Fruit fly (Drosophila melanogaster) whole organism, embryonic: Measurements from ENCODE around the gene CG31178.
A peak's percentile ranks its signal among the peaks of the same experiment; 100 is the strongest.

Experiments
- ATbp ChIP-seq: fragments of 200-800 bp; sonication (Bioruptor generic); optimal IDR thresholded peaks from 2 replicates; lab custom pipeline; 2017; ENCODE audit warnings: missing biosample characterization, mild to moderate bottlenecking, missing genetic modification characterization, missing genetic modification reagents
- Asciz ChIP-seq: fragments of 200-800 bp; sonication (Bioruptor generic); optimal IDR thresholded peaks from 2 replicates; lab custom pipeline; 2017; ENCODE audit warnings: missing biosample characterization, mild to moderate bottlenecking, missing genetic modification characterization, missing genetic modification reagents
- Atf6 ChIP-seq: fragments of 200-800 bp; sonication (Bioruptor generic); IDR thresholded peaks from 2 replicates; pipeline ENCODE4 v1.3.6; 2022; ENCODE audit warnings: missing biosample characterization, missing genetic modification characterization
- B-H1 ChIP-seq: fragments of 200-800 bp; sonication (Bioruptor generic); IDR thresholded peaks from 3 replicates; pipeline ENCODE4 v1.3.6; 2022; ENCODE audit warnings: missing biosample characterization, missing genetic modification characterization
- C15 ChIP-seq: fragments of 200-800 bp; sonication (Bioruptor generic); IDR thresholded peaks from 3 replicates; pipeline ENCODE4 v1.3.6; 2022; ENCODE audit warnings: missing biosample characterization, missing genetic modification characterization
- CG10267 ChIP-seq: fragments of 200-800 bp; sonication (Bioruptor generic); optimal IDR thresholded peaks from 2 replicates; lab custom pipeline; 2018; ENCODE audit warnings: missing biosample characterization, mild to moderate bottlenecking, missing genetic modification characterization, moderate library complexity
- CG11695 ChIP-seq: fragments of 200-800 bp; sonication (Bioruptor generic); IDR thresholded peaks from 3 replicates; pipeline ENCODE4 v1.3.6; 2022; ENCODE audit warnings: missing biosample characterization, missing genetic modification characterization
- CG12659 ChIP-seq: fragments of 200-800 bp; sonication (Bioruptor generic); optimal IDR thresholded peaks from 3 replicates; lab custom pipeline; 2017; ENCODE audit warnings: mild to moderate bottlenecking, missing biosample characterization, missing genetic modification reagents, missing genetic modification characterization
- CG13894 ChIP-seq: fragments of 200-800 bp; sonication (Bioruptor generic); optimal IDR thresholded peaks from 3 replicates; lab custom pipeline; 2018; ENCODE audit warnings: missing biosample characterization, mild to moderate bottlenecking, missing genetic modification characterization, moderate library complexity
- CG15601 ChIP-seq: fragments of 200-800 bp; sonication (Bioruptor generic); optimal IDR thresholded peaks from 3 replicates; lab custom pipeline; 2019; ENCODE audit warnings: missing biosample characterization, mild to moderate bottlenecking, missing genetic modification characterization, moderate library complexity
- CG18764 ChIP-seq: fragments of 200-800 bp; sonication (Bioruptor generic); optimal IDR thresholded peaks from 3 replicates; lab custom pipeline; 2016; ENCODE audit warnings: missing biosample characterization, missing genetic modification characterization
- CG2120 ChIP-seq: fragments of 200-800 bp; sonication (Bioruptor generic); optimal IDR thresholded peaks from 3 replicates; lab custom pipeline; 2016; ENCODE audit warnings: missing biosample characterization, missing genetic modification characterization
- CG2678 ChIP-seq: fragments of 200-800 bp; sonication (Bioruptor generic); optimal IDR thresholded peaks from 3 replicates; lab custom pipeline; 2019; ENCODE audit warnings: missing biosample characterization, mild to moderate bottlenecking, missing genetic modification characterization, moderate library complexity
- CG32532 ChIP-seq: fragments of 200-800 bp; sonication (Bioruptor generic); IDR thresholded peaks from 2 replicates; pipeline ENCODE4 v1.3.6; 2022; ENCODE audit warnings: missing biosample characterization, missing genetic modification characterization
- CG33213 ChIP-seq: fragments of 200-800 bp; sonication (Bioruptor generic); optimal IDR thresholded peaks from 3 replicates; lab custom pipeline; 2016; ENCODE audit warnings: missing biosample characterization, missing genetic modification characterization
- CG4328 ChIP-seq: fragments of 200-800 bp; sonication (Bioruptor generic); optimal IDR thresholded peaks from 3 replicates; lab custom pipeline; 2017; ENCODE audit warnings: missing biosample characterization, missing genetic modification reagents, missing genetic modification characterization
- CG5180 ChIP-seq: fragments of 200-800 bp; sonication (Bioruptor generic); optimal IDR thresholded peaks from 3 replicates; lab custom pipeline; 2017; ENCODE audit warnings: missing biosample characterization, missing genetic modification characterization, mild to moderate bottlenecking, moderate library complexity, missing genetic modification reagents
- CG6683 ChIP-seq: fragments of 200-800 bp; sonication (Bioruptor generic); optimal IDR thresholded peaks from 2 replicates; lab custom pipeline; 2017; ENCODE audit warnings: missing biosample characterization, mild to moderate bottlenecking, missing genetic modification characterization, missing genetic modification reagents
- CG8290 ChIP-seq, 3 experiments: fragments of 200-800 bp; sonication (Bioruptor generic); optimal IDR thresholded peaks; 2 replicates each; lab custom pipeline; 2016 to 2019; ENCODE audit warnings: missing biosample characterization in 3 of 3, missing genetic modification characterization in 3 of 3, mild to moderate bottlenecking in 2 of 3, moderate library complexity in 1 of 3
- CG8388 ChIP-seq: fragments of 200-800 bp; sonication (Bioruptor generic); optimal IDR thresholded peaks from 2 replicates; lab custom pipeline; 2019; ENCODE audit warnings: missing biosample characterization, mild to moderate bottlenecking, missing genetic modification characterization, moderate library complexity
- CG9817 ChIP-seq: fragments of 200-800 bp; sonication (Bioruptor generic); optimal IDR thresholded peaks from 2 replicates; lab custom pipeline; 2018; ENCODE audit warnings: missing biosample characterization, mild to moderate bottlenecking, missing genetic modification characterization, moderate library complexity
- CkIIα-i1 ChIP-seq: fragments of 200-800 bp; sonication (Bioruptor generic); IDR thresholded peaks from 2 replicates; pipeline ENCODE4 v1.3.6; 2022; ENCODE audit warnings: missing biosample characterization, missing genetic modification characterization
- D19A ChIP-seq: fragments of 200-800 bp; optimal IDR thresholded peaks from 3 replicates; lab custom pipeline; 2019; ENCODE audit warnings: missing biosample characterization, mild to moderate bottlenecking, missing genetic modification characterization, moderate library complexity
- Dad ChIP-seq: fragments of 200-800 bp; sonication (Bioruptor generic); optimal IDR thresholded peaks from 3 replicates; lab custom pipeline; 2016; ENCODE audit warnings: missing biosample characterization, missing genetic modification characterization
- Deaf1 ChIP-seq: fragments of 200-800 bp; optimal IDR thresholded peaks from 3 replicates; lab custom pipeline; 2019; ENCODE audit warnings: missing biosample characterization, mild to moderate bottlenecking, missing genetic modification characterization, moderate library complexity
- E2f1 ChIP-seq: fragments of 200-800 bp; sonication (Bioruptor generic); IDR thresholded peaks from 2 replicates; pipeline ENCODE4 v1.3.6; 2022; ENCODE audit warnings: missing biosample characterization, missing genetic modification characterization
- E2f2 ChIP-seq: fragments of 200-800 bp; sonication (Bioruptor generic); IDR thresholded peaks from 2 replicates; pipeline ENCODE4 v1.3.6; 2022; ENCODE audit warnings: missing biosample characterization, missing genetic modification characterization
- H15 ChIP-seq: fragments of 200-800 bp; sonication (Bioruptor generic); IDR thresholded peaks from 3 replicates; pipeline ENCODE4 v1.3.6; 2022; ENCODE audit warnings: missing biosample characterization, missing genetic modification characterization
- Sox100B ChIP-seq: fragments of 200-800 bp; sonication (Bioruptor generic); optimal IDR thresholded peaks from 3 replicates; lab custom pipeline; 2018; ENCODE audit warnings: missing biosample characterization, mild to moderate bottlenecking, missing genetic modification characterization
- Sry-β ChIP-seq: fragments of 200-800 bp; sonication (Bioruptor generic); optimal IDR thresholded peaks from 2 replicates; lab custom pipeline; 2018; ENCODE audit warnings: missing biosample characterization, mild to moderate bottlenecking, missing genetic modification characterization, moderate library complexity
- al ChIP-seq: fragments of 200-800 bp; sonication (Bioruptor generic); IDR thresholded peaks from 2 replicates; pipeline ENCODE4 v1.3.6; 2022; ENCODE audit warnings: missing biosample characterization, missing genetic modification characterization
- ap ChIP-seq: fragments of 200-800 bp; sonication (Bioruptor generic); IDR thresholded peaks from 2 replicates; pipeline ENCODE4 v1.3.6; 2022; ENCODE audit warnings: missing biosample characterization, missing genetic modification characterization
- bsh ChIP-seq, 2 experiments: fragments of 200-800 bp; sonication (Bioruptor generic); optimal IDR thresholded peaks; 2 replicates each; lab custom pipeline; 2017 to 2018; ENCODE audit warnings: mild to moderate bottlenecking in 2 of 2, missing biosample characterization in 2 of 2, missing genetic modification characterization in 2 of 2, moderate library complexity in 1 of 2
- dati ChIP-seq: fragments of 200-800 bp; sonication (Bioruptor generic); IDR thresholded peaks from 2 replicates; pipeline ENCODE4 v1.3.6; 2022; ENCODE audit warnings: missing biosample characterization, missing genetic modification characterization
- dmrt99B ChIP-seq: fragments of 200-800 bp; sonication (Bioruptor generic); optimal IDR thresholded peaks from 2 replicates; lab custom pipeline; 2018; ENCODE audit warnings: missing biosample characterization, mild to moderate bottlenecking, missing genetic modification characterization, moderate library complexity
- en ChIP-seq: fragments of 200-800 bp; sonication (Bioruptor generic); optimal IDR thresholded peaks from 2 replicates; lab custom pipeline; 2016; ENCODE audit warnings: missing biosample characterization, missing genetic modification characterization
- exex ChIP-seq: fragments of 200-800 bp; sonication (Bioruptor generic); optimal IDR thresholded peaks from 4 replicates; lab custom pipeline; 2018; ENCODE audit warnings: missing biosample characterization, mild to moderate bottlenecking, missing genetic modification characterization, moderate library complexity
- fd96Cb ChIP-seq: fragments of 200-800 bp; sonication (Bioruptor generic); optimal IDR thresholded peaks from 2 replicates; lab custom pipeline; 2018; ENCODE audit warnings: missing biosample characterization, mild to moderate bottlenecking, missing genetic modification characterization, moderate library complexity
- hbn ChIP-seq: fragments of 200-800 bp; sonication (Bioruptor generic); IDR thresholded peaks from 2 replicates; pipeline ENCODE4 v1.3.6; 2022; ENCODE audit warnings: missing biosample characterization, missing genetic modification characterization; ENCODE audit not compliant: partially characterized antibody
- jing ChIP-seq: fragments of 200-800 bp; sonication (Bioruptor generic); optimal IDR thresholded peaks from 2 replicates; lab custom pipeline; 2018; ENCODE audit warnings: missing biosample characterization, mild to moderate bottlenecking, missing genetic modification characterization
- lab ChIP-seq: fragments of 200-800 bp; sonication (Bioruptor generic); optimal IDR thresholded peaks from 3 replicates; lab custom pipeline; 2017; ENCODE audit warnings: missing biosample characterization, missing genetic modification characterization, mild to moderate bottlenecking, moderate library complexity, missing genetic modification reagents
- lilli ChIP-seq: fragments of 200-800 bp; sonication (Bioruptor generic); optimal IDR thresholded peaks from 3 replicates; lab custom pipeline; 2016; ENCODE audit warnings: missing biosample characterization, missing genetic modification characterization
- nau ChIP-seq: fragments of 200-800 bp; sonication (Bioruptor generic); optimal IDR thresholded peaks from 3 replicates; lab custom pipeline; 2017; ENCODE audit warnings: missing biosample characterization, mild to moderate bottlenecking, missing genetic modification characterization, missing genetic modification reagents
- onecut ChIP-seq: fragments of 200-800 bp; sonication (Bioruptor generic); IDR thresholded peaks from 2 replicates; pipeline ENCODE4 v1.3.6; 2022; ENCODE audit warnings: missing biosample characterization, missing genetic modification characterization
- org-1 ChIP-seq: fragments of 200-800 bp; sonication (Bioruptor generic); optimal IDR thresholded peaks from 2 replicates; lab custom pipeline; 2017; ENCODE audit warnings: missing biosample characterization, missing genetic modification characterization
- pnt ChIP-seq: fragments of 200-800 bp; sonication (Bioruptor generic); optimal IDR thresholded peaks from 3 replicates; lab custom pipeline; 2016; ENCODE audit warnings: missing biosample characterization, missing genetic modification characterization
- sim ChIP-seq: fragments of 200-800 bp; sonication (Bioruptor generic); IDR thresholded peaks from 2 replicates; pipeline ENCODE4 v1.3.6; 2022; ENCODE audit warnings: missing biosample characterization, missing genetic modification characterization
- sisA ChIP-seq: fragments of 200-800 bp; sonication (Bioruptor generic); IDR thresholded peaks from 2 replicates; pipeline ENCODE4 v1.3.6; 2022; ENCODE audit warnings: missing biosample characterization, missing genetic modification characterization
- vvl ChIP-seq: fragments of 200-800 bp; sonication (Bioruptor generic); IDR thresholded peaks from 2 replicates; pipeline ENCODE4 v1.3.6; 2022; ENCODE audit warnings: missing biosample characterization, missing genetic modification characterization
- wdn ChIP-seq: fragments of 200-800 bp; sonication (Bioruptor generic); IDR thresholded peaks from 2 replicates; pipeline ENCODE4 v1.3.6; 2022; ENCODE audit warnings: missing biosample characterization, missing genetic modification characterization

Gene CG31178

DNA sequence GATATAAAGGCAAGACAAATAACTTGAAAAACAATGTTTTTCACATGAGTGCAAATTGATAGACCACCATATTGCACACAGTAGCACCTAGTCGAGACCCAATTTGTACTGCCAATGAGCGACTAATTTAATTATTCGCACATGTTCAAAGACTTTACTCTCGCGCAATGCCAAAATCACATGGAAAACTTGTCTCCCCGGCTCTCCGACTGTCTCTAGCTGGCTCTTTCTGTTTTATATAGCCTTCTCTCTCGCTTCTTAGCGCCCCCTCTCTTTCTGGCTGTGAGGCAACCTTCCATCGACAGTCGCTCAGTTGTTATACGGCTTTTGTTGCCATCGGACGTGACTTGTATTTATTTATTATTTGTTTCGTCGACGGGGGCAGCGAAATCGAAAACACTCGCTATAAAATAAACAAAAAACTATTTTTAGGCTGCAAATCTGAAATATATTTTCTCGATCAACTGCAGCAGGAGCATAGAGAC is 1.5 kb downstream of the CG31178 start, which contains the start of gene CG6656 (continued):
- TF ChIP-seq Dad (GFP tag; lab: Kevin White, UChicago): no peak
- no peak for TF ChIP-seq B-H1
- no peak for TF ChIP-seq org-1 (GFP tag; lab: Kevin White, UChicago)
- no peak for TF ChIP-seq CG5180 (GFP tag; lab: Kevin White, UChicago)
- no peak for TF ChIP-seq exex (tag; lab: Kevin White, UChicago)
- TF ChIP-seq CG13894 (tag; lab: Kevin White, UChicago): no peak
- TF ChIP-seq bsh (GFP tag; optimal IDR thresholded peaks at IDR 0.05; lab: Kevin White, UChicago): peak in 1 of 2 experiments; percentile 1
- no peak for TF ChIP-seq CG15601 (tag; lab: Kevin White, UChicago)
- TF ChIP-seq hbn (GFP tag; lab: Robert Waterston, UW): no peak
- no peak for TF ChIP-seq dati (GFP tag; lab: Robert Waterston, UW)
- no peak for TF ChIP-seq CkIIα-i1 (GFP tag; lab: Robert Waterston, UW)
- TF ChIP-seq pnt (GFP tag; lab: Kevin White, UChicago): no peak
- no peak for TF ChIP-seq E2f1
- TF ChIP-seq CG9817 (tag; lab: Kevin White, UChicago): no peak
- no peak; the same call in 1 of the 2 replicates for TF ChIP-seq E2f2 (GFP tag; lab: Robert Waterston, UW)
- TF ChIP-seq C15: no peak
- no peak for TF ChIP-seq wdn (GFP tag; lab: Robert Waterston, UW)
- TF ChIP-seq jing (GFP tag; lab: Kevin White, UChicago): no peak
- TF ChIP-seq CG18764: no peak
- TF ChIP-seq CG33213: no peak
- no peak for TF ChIP-seq lilli
- no peak for TF ChIP-seq H15 (GFP tag; lab: Robert Waterston, UW)
- no peak for TF ChIP-seq dmrt99B (tag; lab: Kevin White, UChicago)
- no peak for TF ChIP-seq CG8388 (GFP tag; lab: Kevin White, UChicago)
- TF ChIP-seq Sry-β (GFP tag; lab: Kevin White, UChicago): no peak
- peak; percentile 72; the same call in 1 of the 2 replicates for TF ChIP-seq vvl (GFP tag; lab: Robert Waterston, UW)
- no peak for TF ChIP-seq ATbp
- no peak for TF ChIP-seq en (GFP tag; lab: Kevin White, UChicago)
- TF ChIP-seq onecut (GFP tag; lab: Robert Waterston, UW): no peak
- TF ChIP-seq Sox100B (GFP tag; lab: Kevin White, UChicago): no peak
- peak; percentile 3 for TF ChIP-seq CG12659 (GFP tag; lab: Kevin White, UChicago)
- TF ChIP-seq lab (GFP tag; lab: Kevin White, UChicago): no peak
- no peak for TF ChIP-seq nau (GFP tag; lab: Kevin White, UChicago)
- TF ChIP-seq CG4328 (GFP tag; lab: Kevin White, UChicago): no peak
- no peak for TF ChIP-seq CG8290 (GFP tag; optimal IDR thresholded peaks at IDR 0.05; lab: Kevin White, UChicago)
- TF ChIP-seq CG8290 (tag; optimal IDR thresholded peaks at IDR 0.05; lab: Kevin White, UChicago): peak in 1 of 2 experiments; percentile 46
- TF ChIP-seq al (GFP tag; lab: Robert Waterston, UW): no peak
- TF ChIP-seq sisA: no peak
- no peak for TF ChIP-seq CG2678 (tag; lab: Kevin White, UChicago)
- no peak for TF ChIP-seq CG11695 (GFP tag; lab: Robert Waterston, UW)
- TF ChIP-seq CG2120: no peak
- TF ChIP-seq sim (GFP tag; lab: Robert Waterston, UW): no peak
- no peak for TF ChIP-seq fd96Cb
- TF ChIP-seq CG32532: peak; percentile 57; the same call in 1 of the 2 replicates
- peak; percentile 34 for TF ChIP-seq D19A (tag; lab: Kevin White, UChicago)
- 0 out of 2 replicates have a peak, but pooled peaks have one; percentile 48 for TF ChIP-seq Atf6
- no peak for TF ChIP-seq Asciz (GFP tag; lab: Kevin White, UChicago)
- no peak for TF ChIP-seq ap (GFP tag; lab: Robert Waterston, UW)
- TF ChIP-seq CG10267: peak; percentile 6
- TF ChIP-seq CG6683 (GFP tag; lab: Kevin White, UChicago): no peak
- no peak for TF ChIP-seq Deaf1 (tag; lab: Kevin White, UChicago)
